Fruit fly (Drosophila melanogaster) whole organism, embryonic: ENCODE measurements around the gene CG15740.

Experiments
- CG10147 ChIP-seq: fragments of 200-800 bp; sonication (Bioruptor generic); optimal IDR thresholded peaks from 2 replicates; lab custom pipeline; 2019; ENCODE audit warnings: missing biosample characterization, mild to moderate bottlenecking, missing genetic modification characterization, moderate library complexity
- CG10267 ChIP-seq: fragments of 200-800 bp; sonication (Bioruptor generic); optimal IDR thresholded peaks from 2 replicates; lab custom pipeline; 2018; ENCODE audit warnings: missing biosample characterization, mild to moderate bottlenecking, missing genetic modification characterization, moderate library complexity
- CG10543 ChIP-seq: fragments of 200-800 bp; sonication (Bioruptor generic); optimal IDR thresholded peaks from 3 replicates; lab custom pipeline; 2017; ENCODE audit warnings: missing biosample characterization, mild to moderate bottlenecking, missing genetic modification characterization, moderate library complexity
- CG11560 ChIP-seq: fragments of 200-800 bp; sonication (Bioruptor generic); IDR thresholded peaks from 3 replicates; pipeline ENCODE4 v1.3.6; 2022; ENCODE audit warnings: missing biosample characterization, missing genetic modification characterization
- CG1647 ChIP-seq: fragments of 200-800 bp; sonication (Bioruptor generic); optimal IDR thresholded peaks from 3 replicates; lab custom pipeline; 2016; ENCODE audit warnings: missing biosample characterization, missing genetic modification characterization
- CG17186 ChIP-seq: fragments of 200-800 bp; sonication (Bioruptor generic); optimal IDR thresholded peaks from 3 replicates; lab custom pipeline; 2017; ENCODE audit warnings: missing biosample characterization, missing genetic modification reagents, missing genetic modification characterization
- CG17802 ChIP-seq: fragments of 200-800 bp; sonication (Bioruptor generic); optimal IDR thresholded peaks from 2 replicates; lab custom pipeline; 2018; ENCODE audit warnings: missing biosample characterization, mild to moderate bottlenecking, missing genetic modification characterization, moderate library complexity
- CG2199 ChIP-seq: fragments of 200-800 bp; sonication (Bioruptor generic); IDR thresholded peaks from 3 replicates; pipeline ENCODE4 v1.3.6; 2022; ENCODE audit warnings: missing biosample characterization, missing genetic modification characterization
- CG2202 ChIP-seq: fragments of 200-800 bp; sonication (Bioruptor generic); optimal IDR thresholded peaks from 2 replicates; lab custom pipeline; 2018; ENCODE audit warnings: missing biosample characterization, mild to moderate bottlenecking, missing genetic modification characterization
- CG2678 ChIP-seq: fragments of 200-800 bp; sonication (Bioruptor generic); optimal IDR thresholded peaks from 3 replicates; lab custom pipeline; 2019; ENCODE audit warnings: missing biosample characterization, mild to moderate bottlenecking, missing genetic modification characterization, moderate library complexity
- CG3065 ChIP-seq: fragments of 200-800 bp; sonication (Bioruptor generic); optimal IDR thresholded peaks from 2 replicates; lab custom pipeline; 2016; ENCODE audit warnings: missing biosample characterization, missing genetic modification characterization
- CG34224 ChIP-seq: fragments of 200-800 bp; sonication (Bioruptor generic); IDR thresholded peaks from 3 replicates; pipeline ENCODE4 v1.3.6; 2022; ENCODE audit warnings: missing biosample characterization, missing genetic modification characterization; ENCODE audit not compliant: partially characterized antibody
- CG3838 ChIP-seq: fragments of 200-800 bp; sonication (Bioruptor generic); optimal IDR thresholded peaks from 3 replicates; lab custom pipeline; 2016; ENCODE audit warnings: missing biosample characterization, missing genetic modification characterization
- CG4282 ChIP-seq: fragments of 200-800 bp; sonication (Bioruptor generic); optimal IDR thresholded peaks from 2 replicates; lab custom pipeline; 2016; ENCODE audit warnings: missing biosample characterization, missing genetic modification characterization
- CG4707 ChIP-seq: fragments of 200-800 bp; sonication (Bioruptor generic); optimal IDR thresholded peaks from 2 replicates; lab custom pipeline; 2018; ENCODE audit warnings: missing biosample characterization, mild to moderate bottlenecking, missing genetic modification characterization, moderate library complexity
- CG5180 ChIP-seq: fragments of 200-800 bp; sonication (Bioruptor generic); optimal IDR thresholded peaks from 3 replicates; lab custom pipeline; 2017; ENCODE audit warnings: missing biosample characterization, missing genetic modification characterization, mild to moderate bottlenecking, moderate library complexity, missing genetic modification reagents
- CG6683 ChIP-seq: fragments of 200-800 bp; sonication (Bioruptor generic); optimal IDR thresholded peaks from 2 replicates; lab custom pipeline; 2017; ENCODE audit warnings: missing biosample characterization, mild to moderate bottlenecking, missing genetic modification characterization, missing genetic modification reagents
- CG6765 ChIP-seq: fragments of 200-800 bp; sonication (Bioruptor generic); optimal IDR thresholded peaks from 3 replicates; lab custom pipeline; 2017; ENCODE audit warnings: missing biosample characterization, mild to moderate bottlenecking, missing genetic modification characterization
- CG6813 ChIP-seq: fragments of 200-800 bp; sonication (Bioruptor generic); optimal IDR thresholded peaks from 2 replicates; lab custom pipeline; 2017; ENCODE audit warnings: missing biosample characterization, missing genetic modification characterization, mild to moderate bottlenecking, moderate library complexity, missing genetic modification reagents
- CG7745 ChIP-seq: fragments of 200-800 bp; sonication (Bioruptor generic); optimal IDR thresholded peaks from 2 replicates; lab custom pipeline; 2018; ENCODE audit warnings: missing biosample characterization, mild to moderate bottlenecking, missing genetic modification characterization, moderate library complexity
- CG7987 ChIP-seq: fragments of 200-800 bp; sonication (Bioruptor generic); optimal IDR thresholded peaks from 2 replicates; lab custom pipeline; 2018; ENCODE audit warnings: missing biosample characterization, mild to moderate bottlenecking, missing genetic modification characterization, moderate library complexity
- CG8290 ChIP-seq, 3 experiments: fragments of 200-800 bp; sonication (Bioruptor generic); optimal IDR thresholded peaks; 2 replicates each; lab custom pipeline; 2016 to 2019; ENCODE audit warnings: missing biosample characterization in 3 of 3, missing genetic modification characterization in 3 of 3, mild to moderate bottlenecking in 2 of 3, moderate library complexity in 1 of 3
- CG9215 ChIP-seq: fragments of 200-800 bp; sonication (Bioruptor generic); IDR thresholded peaks from 2 replicates; pipeline ENCODE4 v1.3.6; 2022; ENCODE audit warnings: missing biosample characterization, missing genetic modification characterization
- CHES-1-like ChIP-seq: fragments of 200-800 bp; sonication (Bioruptor generic); optimal IDR thresholded peaks from 2 replicates; lab custom pipeline; 2016; ENCODE audit warnings: missing biosample characterization, missing genetic modification characterization
- CoRest ChIP-seq: fragments of 200-800 bp; sonication (Bioruptor generic); optimal IDR thresholded peaks from 3 replicates; lab custom pipeline; 2018; ENCODE audit warnings: missing biosample characterization, mild to moderate bottlenecking, missing genetic modification characterization, moderate library complexity
- Doc2 ChIP-seq: fragments of 200-800 bp; sonication (Bioruptor generic); IDR thresholded peaks from 2 replicates; pipeline ENCODE4 v1.3.6; 2022; ENCODE audit warnings: missing biosample characterization, missing genetic modification characterization
- ERR ChIP-seq: fragments of 200-800 bp; sonication (Bioruptor generic); optimal IDR thresholded peaks from 2 replicates; lab custom pipeline; 2016; ENCODE audit warnings: missing biosample characterization, missing genetic modification characterization
- Fer1 ChIP-seq: fragments of 200-800 bp; sonication (Bioruptor generic); optimal IDR thresholded peaks from 2 replicates; lab custom pipeline; 2017; ENCODE audit warnings: missing biosample characterization, mild to moderate bottlenecking, missing genetic modification characterization
- Fer2 ChIP-seq: fragments of 200-800 bp; sonication (Bioruptor generic); optimal IDR thresholded peaks from 2 replicates; lab custom pipeline; 2018; ENCODE audit warnings: missing biosample characterization, mild to moderate bottlenecking, missing genetic modification characterization, moderate library complexity
- Gsc ChIP-seq: fragments of 200-800 bp; sonication (Bioruptor generic); IDR thresholded peaks from 2 replicates; pipeline ENCODE4 v1.3.6; 2022; ENCODE audit warnings: missing biosample characterization, missing genetic modification characterization
- HmgD ChIP-seq: fragments of 200-800 bp; sonication (Bioruptor generic); optimal IDR thresholded peaks from 3 replicates; lab custom pipeline; 2016; ENCODE audit warnings: missing biosample characterization, missing genetic modification characterization
- Mrtf ChIP-seq: fragments of 200-800 bp; sonication (Bioruptor generic); IDR thresholded peaks from 3 replicates; pipeline ENCODE4 v1.3.6; 2022; ENCODE audit warnings: missing biosample characterization, missing genetic modification characterization
- Oaz ChIP-seq: fragments of 200-800 bp; sonication (Bioruptor generic); IDR thresholded peaks from 2 replicates; pipeline ENCODE4 v1.3.6; 2022; ENCODE audit warnings: missing biosample characterization, missing genetic modification characterization
- Sox100B ChIP-seq: fragments of 200-800 bp; sonication (Bioruptor generic); optimal IDR thresholded peaks from 3 replicates; lab custom pipeline; 2018; ENCODE audit warnings: missing biosample characterization, mild to moderate bottlenecking, missing genetic modification characterization
- Tbp ChIP-seq: fragments of >200 bp; optimal IDR thresholded peaks from 2 replicates; lab custom pipeline; 2018; ENCODE audit warnings: missing biosample characterization, missing genetic modification characterization
- Trl ChIP-seq, 3 experiments: fragments of >200 bp in 2 of 3; fragments of 200-800 bp in 1 of 3; sonication (Bioruptor generic) in 1 of 3; optimal IDR thresholded peaks; 2 replicates in 1 of 3; 3 replicates in 2 of 3; lab custom pipeline; 2016 to 2017; ENCODE audit warnings: missing biosample characterization in 1 of 3, missing genetic modification characterization in 1 of 3
- Usf ChIP-seq: fragments of 200-800 bp; sonication (Bioruptor generic); optimal IDR thresholded peaks from 2 replicates; lab custom pipeline; 2017; ENCODE audit warnings: missing genotype, missing biosample characterization, missing genetic modification characterization
- Vsx1 ChIP-seq: fragments of 200-800 bp; sonication (Bioruptor generic); optimal IDR thresholded peaks from 2 replicates; lab custom pipeline; 2017; ENCODE audit warnings: missing biosample characterization, mild to moderate bottlenecking, missing genetic modification characterization, missing genetic modification reagents
- YL-1 ChIP-seq: fragments of 200-800 bp; sonication (Bioruptor generic); optimal IDR thresholded peaks from 3 replicates; lab custom pipeline; 2017; ENCODE audit warnings: missing biosample characterization, mild to moderate bottlenecking, missing genetic modification characterization
- ac ChIP-seq: fragments of 200-800 bp; sonication (Bioruptor generic); optimal IDR thresholded peaks from 3 replicates; lab custom pipeline; 2017; ENCODE audit warnings: missing biosample characterization, mild to moderate bottlenecking, missing genetic modification characterization
- chn ChIP-seq: fragments of 200-800 bp; sonication (Bioruptor generic); optimal IDR thresholded peaks from 2 replicates; lab custom pipeline; 2016; ENCODE audit warnings: missing biosample characterization, missing genetic modification characterization
- gt ChIP-seq: fragments of 200-800 bp; sonication (Bioruptor generic); IDR thresholded peaks from 2 replicates; pipeline ENCODE4 v1.3.6; 2022; ENCODE audit warnings: missing biosample characterization, missing genetic modification characterization
- klu ChIP-seq: fragments of 200-800 bp; sonication (Bioruptor generic); IDR thresholded peaks from 2 replicates; pipeline ENCODE4 v1.3.6; 2022; ENCODE audit warnings: missing biosample characterization, missing genetic modification characterization
- mirr ChIP-seq: fragments of 200-800 bp; sonication (Bioruptor generic); optimal IDR thresholded peaks from 3 replicates; lab custom pipeline; 2018; ENCODE audit warnings: missing biosample characterization, mild to moderate bottlenecking, missing genetic modification characterization
- pho ChIP-seq: fragments of 200-800 bp; sonication (Bioruptor generic); optimal IDR thresholded peaks from 2 replicates; lab custom pipeline; 2016; ENCODE audit warnings: missing biosample characterization, missing genetic modification characterization
- sens-2 ChIP-seq: fragments of 200-800 bp; sonication (Bioruptor generic); IDR thresholded peaks from 2 replicates; pipeline ENCODE4 v1.3.6; 2022; ENCODE audit warnings: missing biosample characterization, missing genetic modification characterization
- seq ChIP-seq: fragments of 200-800 bp; sonication (Bioruptor generic); IDR thresholded peaks from 2 replicates; pipeline ENCODE4 v1.3.6; 2022; ENCODE audit warnings: missing biosample characterization, missing genetic modification characterization
- tgo ChIP-seq: fragments of 200-800 bp; sonication (Bioruptor generic); IDR thresholded peaks from 3 replicates; pipeline ENCODE4 v1.3.6; 2022; ENCODE audit warnings: missing biosample characterization, missing genetic modification characterization
- trh ChIP-seq: fragments of 200-800 bp; sonication (Bioruptor generic); optimal IDR thresholded peaks from 2 replicates; lab custom pipeline; 2016; ENCODE audit warnings: missing biosample characterization, missing genetic modification characterization
- yki ChIP-seq: fragments of >200 bp; optimal IDR thresholded peaks from 3 replicates; lab custom pipeline; 2018
- z ChIP-seq: fragments of 200-800 bp; sonication (Bioruptor generic); IDR thresholded peaks from 3 replicates; pipeline ENCODE4 v1.3.6; 2022; ENCODE audit warnings: missing biosample characterization, missing genetic modification characterization

CG15740 gene

DNA sequence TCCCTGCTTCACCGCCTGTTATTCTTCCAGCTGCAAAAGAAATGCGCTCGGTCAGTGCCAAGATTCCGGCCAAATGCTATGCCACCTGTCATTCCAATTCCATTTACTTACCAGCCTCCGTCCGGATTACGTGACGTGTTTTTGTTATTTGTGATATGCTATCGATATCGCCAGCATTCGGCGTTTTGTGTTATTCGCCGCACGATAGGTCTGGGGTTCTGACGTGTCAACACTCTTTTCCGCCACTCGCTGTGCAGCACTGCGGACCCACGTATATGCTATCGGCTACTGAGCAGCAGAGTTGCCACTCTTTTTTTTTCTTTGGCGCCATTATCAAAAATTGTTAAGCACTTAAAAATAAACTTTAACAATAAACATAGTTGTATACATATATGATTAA, 6.4 kb upstream of the CG15740 start, which contains the start of gene p24-1 (continued):
- TF ChIP-seq CG6813 (GFP tag; lab: Kevin White, UChicago) (no peak), Trl (optimal IDR thresholded peaks at IDR 0.05; lab: Kevin White, UChicago) (no peak), Trl (GFP tag; optimal IDR thresholded peaks at IDR 0.05; lab: Kevin White, UChicago) (peak; percentile 53), CG17186 (peak; percentile 74), sens-2 (GFP tag; lab: Robert Waterston, UW) (no peak), CG10147 (peak; percentile 1), CG2199 (no peak), CG2678 (tag; lab: Kevin White, UChicago) (peak; percentile 20), trh (no peak), tgo (GFP tag; lab: Robert Waterston, UW) (no peak; the same call in 2 of the 3 replicates), CG4707 (GFP tag; lab: Kevin White, UChicago) (no peak), CG11560 (tag; lab: Robert Waterston, UW) (no peak; the same call in 2 of the 3 replicates), seq (GFP tag; lab: Robert Waterston, UW) (no peak), CG3838 (GFP tag; lab: Kevin White, UChicago) (no peak), CHES-1-like (GFP tag; lab: Kevin White, UChicago) (peak; percentile 52), Oaz (GFP tag; lab: Robert Waterston, UW) (no peak), Tbp (GFP tag; lab: Kevin White, UChicago) (no peak), CG6765 (peak; percentile 14), ac (GFP tag; lab: Kevin White, UChicago) (no peak), CG5180 (no peak), Fer1 (GFP tag; lab: Kevin White, UChicago) (peak; percentile 53), CoRest (tag; lab: Kevin White, UChicago) (peak; percentile 16), CG34224 (peak; percentile 89), Sox100B (GFP tag; lab: Kevin White, UChicago) (no peak), gt (GFP tag; lab: Robert Waterston, UW) (no peak), CG7745 (no peak), CG4282 (GFP tag; lab: Kevin White, UChicago) (no peak), CG7987 (peak; percentile 26), CG1647 (GFP tag; lab: Kevin White, UChicago) (peak; percentile 22), ERR (peak; percentile 59), mirr (peak; percentile 39), Mrtf (GFP tag; lab: Robert Waterston, UW) (peak; percentile 36; the same call in 1 of the 3 replicates), z (GFP tag; lab: Robert Waterston, UW) (no peak), klu (no peak), Usf (GFP tag; lab: Kevin White, UChicago) (no peak), chn (GFP tag; lab: Kevin White, UChicago) (peak; percentile 60), CG8290 (GFP tag; optimal IDR thresholded peaks at IDR 0.05; lab: Kevin White, UChicago) (peak; percentile 87), CG8290 (tag; optimal IDR thresholded peaks at IDR 0.05; lab: Kevin White, UChicago) (peak in 1 of 2 experiments; percentile 91), YL-1 (GFP tag; lab: Kevin White, UChicago) (peak; percentile 90), yki (lab: Kevin White, UChicago) (no peak), Doc2 (no peak), Fer2 (peak; percentile 13), CG17802 (peak; percentile 27), HmgD (peak; percentile 54), Vsx1 (GFP tag; lab: Kevin White, UChicago) (no peak), CG9215 (no peak; the same call in 1 of the 2 replicates), CG10543 (GFP tag; lab: Kevin White, UChicago) (peak; percentile 60), CG6683 (GFP tag; lab: Kevin White, UChicago) (no peak), pho (GFP tag; lab: Kevin White, UChicago) (peak; percentile 47), CG3065 (no peak), Gsc (GFP tag; lab: Robert Waterston, UW) (no peak), CG10267 (tag; lab: Kevin White, UChicago) (peak; percentile 95), CG2202 (tag; lab: Kevin White, UChicago) (no peak)
